Fruit fly (Drosophila melanogaster): Measurements from ENCODE around the gene CG3448.

- TF ChIP-seq psq (optimal IDR thresholded peaks at IDR 0.05) (no peak), pan (optimal IDR thresholded peaks at IDR 0.05) (no peak), Dll (optimal IDR thresholded peaks at IDR 0.05) (no peak), CG8478 (optimal IDR thresholded peaks at IDR 0.05) (no peak), EcR (GFP tag; optimal IDR thresholded peaks at IDR 0.05) (no peak)
Measured at dm6 chr3L:9452422-9452821, 1.1 kb upstream of the CG3448 start.
